Worm (Caenorhabditis elegans): ENCODE results near the gene pos-1.
A peak's percentile ranks its signal among the peaks of the same experiment; 100 is the strongest.

ce11 chrV:8445636-8446035, 31.8 kb downstream of the pos-1 start:
- no peak for TF ChIP-seq ZK337.2 (GFP tag; IDR thresholded peaks at IDR 0.05)
- no peak for TF ChIP-seq fkh-10 (GFP tag; optimal IDR thresholded peaks at IDR 0.05)
- no peak for TF ChIP-seq snpc-4 (tag; optimal IDR thresholded peaks at IDR 0.05)
- no peak for TF ChIP-seq nhr-11 (tag; optimal IDR thresholded peaks at IDR 0.05)
- no peak for TF ChIP-seq unc-130 (GFP tag; optimal IDR thresholded peaks at IDR 0.05)
- TF ChIP-seq lin-13 (GFP tag; optimal IDR thresholded peaks at IDR 0.05): no peak
- no peak for TF ChIP-seq T20F7.1 (GFP tag; optimal IDR thresholded peaks at IDR 0.05)
- TF ChIP-seq ztf-11 (tag; optimal IDR thresholded peaks at IDR 0.05): no peak
- no peak for TF ChIP-seq ces-1 (GFP tag; optimal IDR thresholded peaks at IDR 0.05)
- no peak for TF ChIP-seq hlh-30 (tag; optimal IDR thresholded peaks at IDR 0.05; ENCODE audit: insufficient read depth)
- peak; percentile 38 for TF ChIP-seq mep-1 (tag; optimal IDR thresholded peaks at IDR 0.05)
- no peak for TF ChIP-seq daf-12 (tag; optimal IDR thresholded peaks at IDR 0.05)
